Worm (Caenorhabditis elegans) whole organism, young adult: ENCODE measurements around the gene iars-1.

Source experiments
- B0035.1 ChIP-seq: sonication (generic microtip); optimal IDR thresholded peaks from 2 replicates; lab custom pipeline; 2016; ENCODE audit warnings: missing genetic modification characterization, mild to moderate bottlenecking, missing compliant biosample characterization, missing genotype, missing genetic modification reagents
- C17E4.6 ChIP-seq: fragments of 200-800 bp; sonication (Bioruptor generic); IDR thresholded peaks from 2 replicates; pipeline ENCODE4 v1.3.6; 2022; ENCODE audit warnings: missing genetic modification reagents, missing genetic modification characterization, missing compliant biosample characterization
- F23B12.7 ChIP-seq: sonication (generic microtip); optimal IDR thresholded peaks from 2 replicates; lab custom pipeline; 2017; ENCODE audit warnings: missing genetic modification characterization, mild to moderate bottlenecking, missing compliant biosample characterization, antibody characterized with exemption, moderate library complexity; ENCODE audit not compliant: insufficient read depth
- F33H1.4 ChIP-seq: fragments of 200-800 bp; sonication (Bioruptor generic); IDR thresholded peaks from 2 replicates; pipeline ENCODE4 v1.3.6; 2022; ENCODE audit warnings: missing genetic modification reagents, missing genetic modification characterization, missing compliant biosample characterization
- F49E8.2 ChIP-seq: sonication (generic microtip); optimal IDR thresholded peaks from 3 replicates; lab custom pipeline; 2017; ENCODE audit warnings: missing genetic modification characterization, mild to moderate bottlenecking, missing compliant biosample characterization, antibody characterized with exemption, moderate library complexity; ENCODE audit not compliant: insufficient read depth
- Y53G8AR.9 ChIP-seq: fragments of 200-800 bp; sonication (Bioruptor generic); conservative IDR thresholded peaks from 2 replicates; pipeline ENCODE4 v1.3.6; 2022; ENCODE audit warnings: missing genetic modification reagents, missing genetic modification characterization, missing compliant biosample characterization
- Y56A3A.18 ChIP-seq: fragments of 200-800 bp; sonication (Bioruptor generic); IDR thresholded peaks from 2 replicates; pipeline ENCODE4 v1.3.6; 2022; ENCODE audit warnings: missing genetic modification reagents, missing genetic modification characterization, missing compliant biosample characterization
- ZK185.1 ChIP-seq: sonication (generic microtip); optimal IDR thresholded peaks from 2 replicates; lab custom pipeline; 2016; ENCODE audit warnings: mild to moderate bottlenecking, missing genetic modification characterization, missing compliant biosample characterization; ENCODE audit not compliant: poor library complexity, severe bottlenecking
- akir-1 ChIP-seq: fragments of 200-800 bp; sonication (Bioruptor generic); optimal IDR thresholded peaks from 2 replicates; lab custom pipeline; 2018; ENCODE audit warnings: mild to moderate bottlenecking, missing genetic modification characterization, moderate library complexity, missing compliant biosample characterization
- aptf-2 ChIP-seq: fragments of 200-800 bp; sonication (Bioruptor generic); conservative IDR thresholded peaks from 2 replicates; pipeline ENCODE4 v1.3.6; 2022; ENCODE audit warnings: missing genetic modification reagents, missing genetic modification characterization, missing compliant biosample characterization
- atf-7 ChIP-seq: sonication (generic microtip); optimal IDR thresholded peaks from 2 replicates; lab custom pipeline; 2017; ENCODE audit warnings: mild to moderate bottlenecking, missing genetic modification characterization, missing compliant biosample characterization
- athp-1 ChIP-seq: sonication (generic microtip); optimal IDR thresholded peaks from 2 replicates; lab custom pipeline; 2017; ENCODE audit warnings: mild to moderate bottlenecking, missing genetic modification characterization, missing compliant biosample characterization
- ccch-3 ChIP-seq: fragments of 200-800 bp; sonication (Bioruptor generic); optimal IDR thresholded peaks from 2 replicates; lab custom pipeline; 2018; ENCODE audit warnings: mild to moderate bottlenecking, missing genetic modification characterization, missing compliant biosample characterization
- cebp-1 ChIP-seq, 2 experiments: fragments of 200-800 bp in 1 of 2; sonication (Bioruptor generic) in 1 of 2; sonication (generic microtip) in 1 of 2; IDR thresholded peaks in 1 of 2; optimal IDR thresholded peaks in 1 of 2; 2 replicates each; pipeline versions ENCODE4 v1.3.6 to Lab custom; 2017 to 2022; ENCODE audit warnings: missing compliant biosample characterization in 2 of 2, missing genetic modification characterization in 2 of 2, mild to moderate bottlenecking in 1 of 2, missing genetic modification reagents in 1 of 2, moderate library complexity in 1 of 2
- ceh-58 ChIP-seq: fragments of 200-800 bp; sonication (Bioruptor generic); IDR thresholded peaks from 2 replicates; pipeline ENCODE4 v1.3.6; 2022; ENCODE audit warnings: missing genetic modification characterization, missing compliant biosample characterization
- dpl-1 ChIP-seq: fragments of 150-350 bp; optimal IDR thresholded peaks from 2 replicates; lab custom pipeline; 2014; ENCODE audit warnings: missing biosample characterization, missing genetic modification reagents, missing genetic modification characterization
- egl-44 ChIP-seq: fragments of 200-800 bp; sonication (Bioruptor generic); IDR thresholded peaks from 2 replicates; pipeline ENCODE4 v1.3.6; 2022; ENCODE audit warnings: missing genetic modification reagents, missing genetic modification characterization, missing compliant biosample characterization
- egrh-3 ChIP-seq: fragments of 200-800 bp; sonication (Bioruptor generic); IDR thresholded peaks from 2 replicates; pipeline ENCODE4 v1.3.6; 2022; ENCODE audit warnings: missing genetic modification reagents, missing genetic modification characterization, missing compliant biosample characterization
- gei-17 ChIP-seq: fragments of 200-800 bp; sonication (Bioruptor generic); optimal IDR thresholded peaks from 2 replicates; lab custom pipeline; 2018; ENCODE audit warnings: mild to moderate bottlenecking, missing genetic modification characterization, missing compliant biosample characterization
- him-1 ChIP-seq: sonication (generic microtip); optimal IDR thresholded peaks from 2 replicates; lab custom pipeline; 2016; ENCODE audit warnings: missing genotype, missing genetic modification reagents, missing genetic modification characterization, missing compliant biosample characterization
- hlh-12 ChIP-seq: sonication (generic microtip); optimal IDR thresholded peaks from 2 replicates; lab custom pipeline; 2016; ENCODE audit warnings: missing genetic modification characterization, missing compliant biosample characterization
- hmg-1.2 ChIP-seq: fragments of 200-800 bp; sonication (Bioruptor generic); IDR thresholded peaks from 2 replicates; pipeline ENCODE4 v1.3.6; 2022; ENCODE audit warnings: missing genetic modification reagents, missing genetic modification characterization, missing compliant biosample characterization
- lsl-1 ChIP-seq: fragments of 200-800 bp; sonication (Bioruptor generic); optimal IDR thresholded peaks from 2 replicates; lab custom pipeline; 2018; ENCODE audit warnings: mild to moderate bottlenecking, missing genetic modification characterization, moderate library complexity, missing compliant biosample characterization
- madf-6 ChIP-seq: fragments of 200-800 bp; sonication (Bioruptor generic); IDR thresholded peaks from 2 replicates; pipeline ENCODE4 v1.3.6; 2022; ENCODE audit warnings: missing genetic modification reagents, missing genetic modification characterization, missing compliant biosample characterization
- mel-28 ChIP-seq: sonication (generic microtip); optimal IDR thresholded peaks from 2 replicates; lab custom pipeline; 2016; ENCODE audit warnings: borderline replicate concordance, mild to moderate bottlenecking, missing genetic modification characterization, missing compliant biosample characterization
- mes-4 ChIP-seq: sonication (generic microtip); optimal IDR thresholded peaks from 2 replicates; lab custom pipeline; 2016; ENCODE audit warnings: missing genotype, missing genetic modification characterization, missing compliant biosample characterization
- nhr-80 ChIP-seq: sonication (generic microtip); optimal IDR thresholded peaks from 2 replicates; lab custom pipeline; 2016; ENCODE audit warnings: missing genetic modification characterization, missing compliant biosample characterization
- repo-1 ChIP-seq: sonication (generic microtip); optimal IDR thresholded peaks from 2 replicates; lab custom pipeline; 2017; ENCODE audit warnings: mild to moderate bottlenecking, missing genetic modification characterization, missing compliant biosample characterization
- tbp1 ChIP-seq: fragments of 200-800 bp; sonication (Bioruptor generic); optimal IDR thresholded peaks from 2 replicates; lab custom pipeline; 2018; ENCODE audit warnings: mild to moderate bottlenecking, missing genetic modification characterization, missing compliant biosample characterization
- unc-62 ChIP-seq: fragments of 150-350 bp; optimal IDR thresholded peaks from 2 replicates; lab custom pipeline; 2014; ENCODE audit warnings: missing biosample characterization, missing genetic modification reagents, missing genetic modification characterization
- xnd-1 ChIP-seq: sonication (generic microtip); optimal IDR thresholded peaks from 2 replicates; lab custom pipeline; 2016; ENCODE audit warnings: missing genotype, missing genetic modification reagents, missing genetic modification characterization, missing compliant biosample characterization
- zfh-2 ChIP-seq: fragments of 200-800 bp; sonication (Bioruptor generic); conservative IDR thresholded peaks from 2 replicates; pipeline ENCODE4 v1.3.6; 2022; ENCODE audit warnings: missing genetic modification reagents, missing genetic modification characterization, missing compliant biosample characterization
- ztf-28 ChIP-seq: fragments of 200-800 bp; sonication (Bioruptor generic); IDR thresholded peaks from 2 replicates; pipeline ENCODE4 v1.3.6; 2022; ENCODE audit warnings: missing genetic modification reagents, missing genetic modification characterization, missing compliant biosample characterization

The iars-1 gene

DNA sequence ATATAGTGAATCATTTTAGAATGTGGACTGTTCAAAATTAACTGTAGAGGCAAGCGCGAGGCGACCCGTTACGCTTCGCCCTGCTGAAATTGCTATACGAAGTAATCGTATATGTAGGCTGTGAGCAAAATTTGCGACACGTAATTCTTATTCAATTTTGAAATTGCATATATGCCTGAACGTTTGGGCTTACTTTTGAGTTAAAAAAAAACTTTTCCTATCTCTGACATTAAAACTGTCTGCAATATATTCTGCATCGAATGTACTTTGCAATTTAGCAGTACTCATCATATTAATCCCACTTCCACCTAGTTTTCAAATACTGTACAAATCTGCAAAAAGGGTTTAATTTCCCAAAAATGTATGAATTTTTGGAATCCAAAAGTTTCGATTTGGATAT lies 21.5 kb upstream of the iars-1 start (continued):
- no peak for TF ChIP-seq F23B12.7 (tag; lab: Kevin White, UChicago)
- no peak for TF ChIP-seq ceh-58
- TF ChIP-seq aptf-2 (GFP tag; lab: Robert Waterston, UW), result no peak
- TF ChIP-seq, all 124 proteins: peak for 0

DNA sequence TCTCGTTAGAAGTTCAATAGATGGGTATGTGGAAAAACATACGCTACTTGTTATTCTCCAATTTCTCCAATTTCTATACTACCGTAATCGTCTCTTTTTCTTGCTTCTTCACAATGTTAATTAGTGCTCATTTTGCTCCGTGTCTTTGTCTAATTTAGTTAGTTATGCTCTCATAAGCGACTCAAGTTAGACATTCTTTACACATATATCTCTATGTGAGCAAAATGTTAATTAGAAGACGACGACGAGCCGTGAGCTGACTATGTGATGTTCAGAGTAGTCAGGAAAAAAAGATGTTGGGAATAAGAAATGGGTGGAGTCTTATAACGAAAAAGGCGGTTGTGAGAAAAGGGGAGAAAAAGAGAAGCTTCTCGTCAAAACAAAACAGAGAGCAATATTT lies 20.9 kb upstream of the iars-1 start:
- TF ChIP-seq mel-28 (tag; lab: Kevin White, UChicago) (no peak), hlh-12 (tag; lab: Kevin White, UChicago) (no peak), athp-1 (tag; lab: Kevin White, UChicago) (no peak), xnd-1 (tag; lab: Kevin White, UChicago) (no peak), atf-7 (tag; lab: Kevin White, UChicago) (no peak), mes-4 (tag; lab: Kevin White, UChicago) (no peak), tbp1 (GFP tag; lab: Kevin White, UChicago) (no peak), ztf-28 (GFP tag; lab: Robert Waterston, UW) (no peak), lsl-1 (GFP tag; lab: Kevin White, UChicago) (no peak), ccch-3 (GFP tag; lab: Kevin White, UChicago) (no peak), Y56A3A.18 (GFP tag; lab: Robert Waterston, UW) (no peak)

- TF ChIP-seq ZK185.1, result no peak
- peak; percentile 68 for TF ChIP-seq nhr-80 (tag; lab: Kevin White, UChicago)
Measured at ce11 chrIV:10349871-10350640, 18.3 kb upstream of the iars-1 start, which contains the start of the genes unc-43 and Y43C5B.3. unc-43 (minus strand) TSS chrIV:10350217. Y43C5B.3 (plus strand) TSS chrIV:10350590.

DNA sequence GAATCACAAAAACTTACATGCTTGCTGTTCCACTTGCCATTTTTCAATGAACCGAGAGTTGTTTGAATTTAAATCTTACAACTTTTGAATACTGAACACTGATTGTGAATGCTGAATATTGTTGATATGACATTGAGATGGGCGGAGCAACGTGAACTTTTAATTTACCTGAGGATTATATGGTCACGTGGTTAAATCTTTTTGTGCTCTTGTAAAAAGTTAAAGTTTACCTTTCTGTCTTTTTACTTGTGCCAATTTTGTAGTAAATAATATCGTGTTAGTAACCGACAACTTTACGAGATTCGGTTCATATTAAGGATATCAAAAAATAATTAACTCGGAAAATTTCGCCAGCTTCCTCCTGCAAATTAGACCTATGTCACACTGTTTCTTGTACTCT lies 16.2 kb upstream of the iars-1 start, which contains the start of gene Y43C5B.2:
Gene Y43C5B.2, minus strand, starts transcription at position 101 of the 400 bp plus-strand sequence.
- no peak for TF ChIP-seq zfh-2 (GFP tag; lab: Robert Waterston, UW)

DNA sequence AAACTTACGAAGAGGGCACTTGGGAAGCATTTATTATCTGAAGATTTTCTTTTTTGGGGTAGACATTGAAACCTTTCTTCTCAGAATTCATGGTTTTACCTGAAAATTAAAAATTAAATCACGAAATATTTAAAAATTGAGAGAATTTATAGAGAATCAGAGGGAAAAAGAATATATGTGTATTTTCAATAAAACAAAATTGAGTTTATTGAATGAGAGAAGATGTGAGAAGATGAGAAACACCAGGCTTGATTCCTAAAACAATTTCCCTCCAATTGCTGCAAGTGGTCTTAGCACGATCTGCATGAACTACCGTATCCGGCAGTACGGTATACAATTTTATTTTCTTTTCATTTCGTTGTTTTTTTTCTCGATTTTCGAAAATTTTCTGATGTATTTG lies 11.3 kb upstream of the iars-1 start, which contains the start of gene R11A8.1:
Gene R11A8.1, minus strand, starts transcription at position 101 of the 400 bp plus-strand sequence.
- TF ChIP-seq ztf-28 (GFP tag; lab: Robert Waterston, UW) (no peak), madf-6 (no peak), ZK185.1 (no peak), gei-17 (GFP tag; lab: Kevin White, UChicago) (no peak), lsl-1 (GFP tag; lab: Kevin White, UChicago) (peak; percentile 67), unc-62 (GFP tag; lab: Kevin White, UChicago) (no peak), mes-4 (tag; lab: Kevin White, UChicago) (no peak), Y53G8AR.9 (GFP tag; lab: Robert Waterston, UW) (no peak)

- TF ChIP-seq atf-7 (tag; lab: Kevin White, UChicago) (no peak), dpl-1 (GFP tag; lab: Kevin White, UChicago) (no peak), C17E4.6 (GFP tag; lab: Robert Waterston, UW) (no peak), hmg-1.2 (GFP tag; lab: Robert Waterston, UW) (peak; percentile 45; the same call in 1 of the 2 replicates), egrh-3 (GFP tag; lab: Robert Waterston, UW) (no peak)
Measured at ce11 chrIV:10357842-10358241, 10.6 kb upstream of the iars-1 start, which contains the start of gene gkow-1. gkow-1 (plus strand) TSS chrIV:10358142.

ce11 chrIV:10360336-10360735 lies 8.1 kb upstream of the iars-1 start, which contains the start of gene ugt-59:
ugt-59 (plus strand) TSS chrIV:10360636.
- TF ChIP-seq akir-1 (no peak), repo-1 (tag; lab: Kevin White, UChicago) (no peak), B0035.1 (tag; lab: Kevin White, UChicago) (no peak), egl-44 (GFP tag; lab: Robert Waterston, UW) (no peak), F49E8.2 (tag; lab: Kevin White, UChicago) (no peak), F33H1.4 (GFP tag; lab: Robert Waterston, UW) (no peak), him-1 (tag; lab: Kevin White, UChicago) (no peak), lsl-1 (GFP tag; lab: Kevin White, UChicago) (no peak), cebp-1 (GFP tag; IDR thresholded peaks at IDR 0.05; lab: Robert Waterston, UW) (no peak), cebp-1 (tag; optimal IDR thresholded peaks at IDR 0.05; lab: Kevin White, UChicago) (no peak)
